Worm (Caenorhabditis elegans) whole organism, L4/young adult: ENCODE measurements around the gene pqm-1.

Experiments
- W03F9.2 ChIP-seq: fragments of 150-350 bp; optimal IDR thresholded peaks from 2 replicates; lab custom pipeline; 2014; ENCODE audit warnings: missing biosample characterization, missing genetic modification characterization
- dao-5 ChIP-seq: sonication (generic microtip); optimal IDR thresholded peaks from 2 replicates; lab custom pipeline; 2016; ENCODE audit warnings: missing genotype, missing genetic modification characterization, moderate library complexity, missing compliant biosample characterization

- TF ChIP-seq W03F9.2 (no peak), dao-5 (tag; lab: Kevin White, UChicago) (no peak)
Measured at ce11 chrII:11175347-11175746, 23.0 kb upstream of the pqm-1 start.
